Worm (Caenorhabditis elegans) whole organism, L2 larva: ENCODE data around the gene pde-12.
A peak's percentile ranks its signal among the peaks of the same experiment; 100 is the strongest.
"Not testable (repeated sequence)": the region's sequence is repeated elsewhere in the genome, so short reads cannot be mapped to it uniquely, and the experiment has no call there.

Source experiments
- C34F6.9 ChIP-seq: fragments of 150-350 bp; optimal IDR thresholded peaks from 2 replicates; lab custom pipeline; 2014; ENCODE audit warnings: missing biosample characterization, missing genetic modification characterization
- F13H6.1 ChIP-seq: sonication (generic microtip); optimal IDR thresholded peaks from 2 replicates; lab custom pipeline; 2016; ENCODE audit warnings: missing genetic modification characterization, missing compliant biosample characterization
- R02D3.7 ChIP-seq: fragments of 150-350 bp; optimal IDR thresholded peaks from 2 replicates; lab custom pipeline; 2014; ENCODE audit warnings: missing biosample characterization, missing genetic modification characterization
- Y55F3AM.14 ChIP-seq: fragments of 200-800 bp; sonication (Bioruptor generic); optimal IDR thresholded peaks from 2 replicates; lab custom pipeline; 2018; ENCODE audit warnings: mild to moderate bottlenecking, missing genetic modification characterization, missing compliant biosample characterization
- alr-1 ChIP-seq: fragments of 150-350 bp; optimal IDR thresholded peaks from 2 replicates; lab custom pipeline; 2014; ENCODE audit warnings: missing biosample characterization, missing genetic modification characterization
- ama-1 ChIP-seq: fragments of 150-350 bp; optimal IDR thresholded peaks from 2 replicates; lab custom pipeline; 2018; ENCODE audit warnings: inconsistent platforms
- blmp-1 ChIP-seq: sonication (generic microtip); optimal IDR thresholded peaks from 2 replicates; lab custom pipeline; 2017; ENCODE audit warnings: missing genetic modification characterization, mild to moderate bottlenecking, missing compliant biosample characterization, antibody characterized with exemption, moderate library complexity; ENCODE audit not compliant: insufficient read depth
- ceh-16 ChIP-seq: fragments of 150-350 bp; optimal IDR thresholded peaks from 2 replicates; lab custom pipeline; 2014; ENCODE audit warnings: missing biosample characterization, missing genetic modification characterization
- ceh-82 ChIP-seq: fragments of 150-350 bp; optimal IDR thresholded peaks from 2 replicates; lab custom pipeline; 2014; ENCODE audit warnings: missing biosample characterization, missing genetic modification characterization
- crh-2 ChIP-seq: sonication (generic microtip); optimal IDR thresholded peaks from 2 replicates; lab custom pipeline; 2017; ENCODE audit warnings: missing biosample characterization, missing genetic modification characterization
- dmd-4 ChIP-seq: sonication (generic microtip); optimal IDR thresholded peaks from 2 replicates; lab custom pipeline; 2017; ENCODE audit warnings: missing biosample characterization, missing genetic modification characterization
- elt-1 ChIP-seq: fragments of 150-350 bp; optimal IDR thresholded peaks from 2 replicates; lab custom pipeline; 2014; ENCODE audit warnings: missing biosample characterization, missing genetic modification characterization
- elt-3 ChIP-seq: sonication (generic microtip); optimal IDR thresholded peaks from 2 replicates; lab custom pipeline; 2017; ENCODE audit warnings: missing biosample characterization, missing genetic modification characterization
- fos-1 ChIP-seq: fragments of 150-350 bp; optimal IDR thresholded peaks from 2 replicates; lab custom pipeline; 2014; ENCODE audit warnings: missing biosample characterization, missing genetic modification characterization
- gmeb-1 ChIP-seq: fragments of 150-350 bp; optimal IDR thresholded peaks from 2 replicates; lab custom pipeline; 2014; ENCODE audit warnings: missing biosample characterization, missing genetic modification characterization
- lin-13 ChIP-seq: fragments of 150-350 bp; optimal IDR thresholded peaks from 2 replicates; lab custom pipeline; 2014; ENCODE audit warnings: missing biosample characterization, missing genetic modification reagents, missing genetic modification characterization
- lsy-2 ChIP-seq, 2 experiments: fragments of 150-350 bp in 1 of 2; sonication (generic microtip) in 1 of 2; optimal IDR thresholded peaks; 2 replicates each; lab custom pipeline; 2014 to 2017; ENCODE audit warnings: missing biosample characterization in 2 of 2, missing genetic modification characterization in 2 of 2
- mab-5 ChIP-seq: fragments of 150-350 bp; optimal IDR thresholded peaks from 2 replicates; lab custom pipeline; 2014; ENCODE audit warnings: missing biosample characterization, missing genetic modification characterization
- mdl-1 ChIP-seq, 2 experiments: fragments of 150-350 bp in 1 of 2; sonication (generic microtip) in 1 of 2; optimal IDR thresholded peaks; 2 replicates each; lab custom pipeline; 2017; ENCODE audit warnings: missing biosample characterization in 2 of 2, missing genetic modification characterization in 2 of 2
- nhr-10 ChIP-seq: sonication (generic microtip); optimal IDR thresholded peaks from 2 replicates; lab custom pipeline; 2017; ENCODE audit warnings: missing biosample characterization, missing genetic modification characterization
- nhr-11 ChIP-seq: fragments of 150-350 bp; optimal IDR thresholded peaks from 2 replicates; lab custom pipeline; 2014; ENCODE audit warnings: missing biosample characterization, missing genetic modification characterization
- nhr-12 ChIP-seq: fragments of 150-350 bp; optimal IDR thresholded peaks from 2 replicates; lab custom pipeline; 2014; ENCODE audit warnings: missing biosample characterization, missing genetic modification characterization
- nhr-129 ChIP-seq: fragments of 150-350 bp; optimal IDR thresholded peaks from 2 replicates; lab custom pipeline; 2014; ENCODE audit warnings: missing biosample characterization, missing genetic modification characterization
- nhr-21 ChIP-seq: fragments of 150-350 bp; optimal IDR thresholded peaks from 2 replicates; lab custom pipeline; 2014; ENCODE audit warnings: missing biosample characterization, missing genetic modification characterization
- nhr-237 ChIP-seq: fragments of 150-350 bp; optimal IDR thresholded peaks from 2 replicates; lab custom pipeline; 2014; ENCODE audit warnings: missing biosample characterization, missing genetic modification characterization
- nhr-25 ChIP-seq: fragments of 150-350 bp; sonication (generic microtip); optimal IDR thresholded peaks from 3 replicates; lab custom pipeline; 2014; ENCODE audit warnings: missing biosample characterization, missing genetic modification characterization
- peb-1 ChIP-seq: fragments of 150-350 bp; optimal IDR thresholded peaks from 2 replicates; lab custom pipeline; 2014; ENCODE audit warnings: missing biosample characterization, missing genetic modification characterization
- sem-4 ChIP-seq: fragments of 150-350 bp; optimal IDR thresholded peaks from 2 replicates; lab custom pipeline; 2014; ENCODE audit warnings: missing biosample characterization, missing genetic modification reagents, missing genetic modification characterization
- skn-1 ChIP-seq: sonication (generic microtip); optimal IDR thresholded peaks from 2 replicates; lab custom pipeline; 2017; ENCODE audit warnings: missing biosample characterization, missing genetic modification characterization
- sma-3 ChIP-seq: sonication (generic microtip); optimal IDR thresholded peaks from 2 replicates; lab custom pipeline; 2016; ENCODE audit warnings: missing genetic modification reagents, missing genetic modification characterization, missing compliant biosample characterization
- sma-9 ChIP-seq, 2 experiments: fragments of 150-350 bp in 1 of 2; sonication (generic microtip) in 1 of 2; optimal IDR thresholded peaks; 2 replicates each; lab custom pipeline; 2014 to 2016; ENCODE audit warnings: missing genetic modification characterization in 2 of 2, mild to moderate bottlenecking in 1 of 2, missing biosample characterization in 1 of 2, missing compliant biosample characterization in 1 of 2, missing genetic modification reagents in 1 of 2, moderate library complexity in 1 of 2
- snpc-4 ChIP-seq: fragments of 150-350 bp; optimal IDR thresholded peaks from 2 replicates; lab custom pipeline; 2014; ENCODE audit warnings: missing biosample characterization, missing genetic modification characterization
- unc-39 ChIP-seq: fragments of 150-350 bp; optimal IDR thresholded peaks from 2 replicates; lab custom pipeline; 2014; ENCODE audit warnings: missing biosample characterization, missing genetic modification characterization
- unc-55 ChIP-seq: fragments of 150-350 bp; sonication (generic microtip); optimal IDR thresholded peaks from 3 replicates; lab custom pipeline; 2014; ENCODE audit warnings: missing biosample characterization, missing genetic modification reagents, missing genetic modification characterization
- zag-1 ChIP-seq: fragments of 150-350 bp; optimal IDR thresholded peaks from 2 replicates; lab custom pipeline; 2014; ENCODE audit warnings: missing biosample characterization, missing genetic modification characterization
- ztf-1 ChIP-seq: fragments of 200-800 bp; sonication (Bioruptor generic); conservative IDR thresholded peaks from 2 replicates; pipeline ENCODE4 v1.3.6; 2022; ENCODE audit warnings: missing genetic modification characterization, missing compliant biosample characterization
- ztf-11 ChIP-seq: sonication (generic microtip); optimal IDR thresholded peaks from 2 replicates; lab custom pipeline; 2017; ENCODE audit warnings: missing biosample characterization, missing genetic modification characterization
- ztf-4 ChIP-seq: fragments of 150-350 bp; optimal IDR thresholded peaks from 2 replicates; lab custom pipeline; 2014; ENCODE audit warnings: missing biosample characterization, missing genetic modification characterization

The pde-12 gene

DNA sequence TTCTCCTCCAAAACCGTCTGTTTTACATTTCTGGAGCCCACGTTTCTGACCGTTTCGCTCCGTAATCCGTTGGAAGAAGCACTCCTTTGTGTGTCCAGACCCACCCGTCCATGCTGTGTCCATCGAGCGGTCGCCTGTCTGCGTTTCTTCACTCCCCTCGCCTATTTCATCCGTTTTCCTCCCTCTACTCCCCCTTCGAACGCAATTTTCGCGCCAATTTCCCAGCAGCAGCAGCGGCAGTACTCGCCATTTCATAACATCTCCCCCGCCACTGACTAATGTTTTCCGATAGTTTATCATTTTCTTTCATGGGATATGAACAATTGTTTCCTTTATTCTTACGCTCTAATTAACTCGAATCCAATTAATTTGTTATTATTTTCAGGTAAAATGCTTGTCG is 36.9 kb downstream of the pde-12 start (continued):
- TF ChIP-seq ztf-11: no peak
- no peak for TF ChIP-seq nhr-12 (tag; lab: Kevin White, UChicago)
- TF ChIP-seq zag-1 (tag; lab: Kevin White, UChicago): no peak
- TF ChIP-seq mab-5 (tag; lab: Kevin White, UChicago): no peak
- TF ChIP-seq alr-1 (tag; lab: Kevin White, UChicago): no peak
- no peak for TF ChIP-seq nhr-21
- no peak for TF ChIP-seq ztf-1 (GFP tag; lab: Robert Waterston, UW)
- no peak for TF ChIP-seq ceh-82 (tag; lab: Kevin White, UChicago)
- no peak for TF ChIP-seq sem-4 (tag; lab: Kevin White, UChicago)
- TF ChIP-seq C34F6.9 (tag; lab: Kevin White, UChicago): peak; percentile 51
- peak; percentile 9 for TF ChIP-seq sma-9 (GFP tag; optimal IDR thresholded peaks at IDR 0.05; lab: Kevin White, UChicago)
- no peak for TF ChIP-seq sma-9 (tag; optimal IDR thresholded peaks at IDR 0.05; lab: Kevin White, UChicago)
- TF ChIP-seq nhr-10 (tag; lab: Kevin White, UChicago): no peak
- no peak for TF ChIP-seq nhr-11
- no peak for TF ChIP-seq mdl-1 (tag; optimal IDR thresholded peaks at IDR 0.05; lab: Kevin White, UChicago)
- TF ChIP-seq nhr-129 (tag; lab: Kevin White, UChicago): peak; percentile 51
- peak; percentile 31 for TF ChIP-seq fos-1
- TF ChIP-seq sma-3 (GFP tag; lab: Kevin White, UChicago): no peak
- no peak for TF ChIP-seq nhr-25 (tag; lab: Kevin White, UChicago)

DNA sequence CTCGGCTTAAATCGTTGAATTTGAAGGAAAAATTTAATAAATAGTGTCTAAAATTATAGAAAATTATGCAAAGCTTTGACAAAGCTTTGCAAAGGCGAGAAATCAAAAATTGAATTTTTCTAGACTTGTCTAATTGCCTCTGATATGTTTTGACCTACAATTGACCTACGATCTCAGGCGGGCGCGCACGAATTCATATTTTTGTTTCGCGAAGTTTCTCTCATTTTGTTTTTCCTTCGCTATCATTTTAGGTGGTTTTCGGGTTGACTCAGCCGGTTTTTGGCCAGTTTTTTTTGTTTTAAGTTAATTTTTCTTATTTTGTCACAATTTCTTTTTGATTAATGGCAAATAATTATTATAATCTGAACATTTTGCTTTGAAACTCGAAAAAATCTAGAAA is 37.6 kb downstream of the pde-12 start:
- TF ChIP-seq Y55F3AM.14 (GFP tag; lab: Kevin White, UChicago) (no peak), F13H6.1 (tag; lab: Kevin White, UChicago) (no peak), lin-13 (no peak), mab-5 (tag; lab: Kevin White, UChicago) (no peak), nhr-12 (tag; lab: Kevin White, UChicago) (no peak), dmd-4 (no peak), unc-55 (GFP tag; lab: Kevin White, UChicago) (no peak), zag-1 (tag; lab: Kevin White, UChicago) (no peak)

DNA sequence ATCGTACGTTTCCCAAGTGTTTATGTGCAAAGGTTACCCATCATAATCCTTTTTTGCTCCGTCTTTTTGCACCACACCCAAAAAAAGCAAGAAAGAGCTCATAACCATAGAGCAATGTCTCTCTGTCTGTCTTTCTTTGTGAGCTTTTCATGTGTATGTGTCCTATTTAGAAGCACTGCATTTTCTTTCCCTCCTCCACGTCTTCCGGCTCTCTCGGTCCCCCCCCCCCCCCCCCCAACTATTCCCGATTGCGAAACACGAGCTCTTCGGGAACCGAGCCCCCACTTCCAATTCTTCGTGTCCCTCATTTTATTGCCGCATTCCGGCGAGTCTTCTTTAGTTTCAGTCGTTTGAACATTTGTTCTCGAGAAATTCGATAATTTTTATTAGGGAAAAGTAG is 38.0 kb downstream of the pde-12 start:
- no peak for TF ChIP-seq crh-2 (tag; lab: Kevin White, UChicago)
- no peak for TF ChIP-seq unc-39
- no peak for TF ChIP-seq snpc-4 (tag; lab: Kevin White, UChicago)
- no peak for TF ChIP-seq nhr-21
- TF ChIP-seq unc-55 (GFP tag; lab: Kevin White, UChicago): peak; percentile 52

ce11 chrIII:10805625-10806024 is 39.2 kb downstream of the pde-12 start, which contains the start of gene klp-7:
klp-7 (plus strand) TSS chrIII:10805925.
- not testable (repeated sequence) for TF ChIP-seq ama-1; mab-5 (tag; lab: Kevin White, UChicago); F13H6.1 (tag; lab: Kevin White, UChicago)

DNA sequence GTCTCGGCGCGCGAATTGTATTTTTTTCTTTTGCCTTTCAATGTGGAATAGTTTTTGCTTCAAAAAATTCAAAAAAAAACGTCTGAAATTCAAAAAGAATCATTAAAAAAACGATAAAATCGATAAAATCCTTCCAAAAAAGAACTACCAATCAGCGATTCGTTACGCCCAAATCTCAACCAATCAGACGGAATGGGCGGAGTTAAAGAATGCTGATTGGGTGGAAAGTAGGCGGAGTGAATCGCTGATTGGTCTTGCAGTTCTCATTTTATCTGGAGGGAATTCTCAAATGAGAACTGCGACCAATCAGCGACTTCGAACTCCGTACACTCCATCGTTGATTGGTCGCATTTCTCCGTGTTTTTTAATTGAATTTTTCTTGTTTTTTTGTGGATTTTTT is 39.6 kb downstream of the pde-12 start:
- TF ChIP-seq zag-1 (tag; lab: Kevin White, UChicago) (no peak), blmp-1 (tag; lab: Kevin White, UChicago) (no peak), ceh-82 (tag; lab: Kevin White, UChicago) (no peak), dmd-4 (no peak), gmeb-1 (tag; lab: Kevin White, UChicago) (no peak), elt-1 (tag; lab: Kevin White, UChicago) (no peak), mdl-1 (tag; optimal IDR thresholded peaks at IDR 0.05; lab: Kevin White, UChicago) (no peak), nhr-237 (no peak), peb-1 (tag; lab: Kevin White, UChicago) (no peak), ztf-4 (no peak), lsy-2 (tag; optimal IDR thresholded peaks at IDR 0.05; lab: Kevin White, UChicago) (no peak), elt-3 (tag; lab: Kevin White, UChicago) (no peak), ceh-16 (tag; lab: Kevin White, UChicago) (no peak), skn-1 (tag; lab: Kevin White, UChicago) (no peak), lin-13 (no peak), crh-2 (tag; lab: Kevin White, UChicago) (no peak), R02D3.7 (tag; lab: Kevin White, UChicago) (no peak)
